Worm (Caenorhabditis elegans) whole organism, late embryonic: Measurements from ENCODE around the gene M03B6.4.

ENCODE experiments used
- C38D4.7 ChIP-seq: fragments of 200-800 bp; sonication (Bioruptor generic); optimal IDR thresholded peaks from 2 replicates; lab custom pipeline; 2018; ENCODE audit warnings: mild to moderate bottlenecking, missing genetic modification characterization, moderate library complexity, missing compliant biosample characterization
- K02D7.2 ChIP-seq: sonication (generic microtip); optimal IDR thresholded peaks from 2 replicates; lab custom pipeline; 2017; ENCODE audit warnings: mild to moderate bottlenecking, missing genetic modification characterization, missing compliant biosample characterization
- ceh-19 ChIP-seq: fragments of 200-800 bp; sonication (Bioruptor generic); optimal IDR thresholded peaks from 2 replicates; lab custom pipeline; 2018; ENCODE audit warnings: mild to moderate bottlenecking, missing genetic modification characterization, missing compliant biosample characterization
- ceh-24 ChIP-seq: sonication (generic microtip); optimal IDR thresholded peaks from 2 replicates; lab custom pipeline; 2016; ENCODE audit warnings: mild to moderate bottlenecking, missing genetic modification characterization, missing compliant biosample characterization
- ceh-30 ChIP-seq: fragments of 150-350 bp; optimal IDR thresholded peaks from 2 replicates; lab custom pipeline; 2014; ENCODE audit warnings: missing biosample characterization, missing genetic modification characterization
- ceh-31 ChIP-seq: sonication (generic microtip); optimal IDR thresholded peaks from 2 replicates; lab custom pipeline; 2016; ENCODE audit warnings: missing genetic modification characterization, missing compliant biosample characterization
- ceh-34 ChIP-seq: sonication (generic microtip); optimal IDR thresholded peaks from 2 replicates; lab custom pipeline; 2016; ENCODE audit warnings: mild to moderate bottlenecking, missing genetic modification characterization, missing compliant biosample characterization
- ceh-6 ChIP-seq: fragments of 200-800 bp; sonication (Bioruptor generic); optimal IDR thresholded peaks from 2 replicates; lab custom pipeline; 2018; ENCODE audit warnings: mild to moderate bottlenecking, missing genetic modification characterization, missing compliant biosample characterization
- ceh-9 ChIP-seq: sonication (generic microtip); optimal IDR thresholded peaks from 2 replicates; lab custom pipeline; 2016; ENCODE audit warnings: mild to moderate bottlenecking, missing genetic modification characterization, inconsistent platforms, missing compliant biosample characterization
- che-1 ChIP-seq: sonication (generic microtip); optimal IDR thresholded peaks from 2 replicates; lab custom pipeline; 2016; ENCODE audit warnings: mild to moderate bottlenecking, missing genetic modification characterization, missing compliant biosample characterization
- elt-2 ChIP-seq: sonication (generic microtip); optimal IDR thresholded peaks from 2 replicates; lab custom pipeline; 2016; ENCODE audit warnings: missing genetic modification reagents, missing genetic modification characterization, missing compliant biosample characterization
- elt-4 ChIP-seq: sonication (generic microtip); optimal IDR thresholded peaks from 2 replicates; lab custom pipeline; 2016; ENCODE audit warnings: missing genetic modification characterization, missing compliant biosample characterization
- eyg-1 ChIP-seq: sonication (generic microtip); optimal IDR thresholded peaks from 2 replicates; lab custom pipeline; 2016; ENCODE audit warnings: missing genotype, missing genetic modification characterization, missing compliant biosample characterization
- fax-1 ChIP-seq: sonication (generic microtip); optimal IDR thresholded peaks from 2 replicates; lab custom pipeline; 2016; ENCODE audit warnings: missing genotype, missing genetic modification characterization, missing compliant biosample characterization
- fkh-6 ChIP-seq: sonication (generic microtip); optimal IDR thresholded peaks from 2 replicates; lab custom pipeline; 2016; ENCODE audit warnings: missing genetic modification characterization, missing compliant biosample characterization
- hlh-13 ChIP-seq: fragments of 200-800 bp; sonication (Bioruptor generic); optimal IDR thresholded peaks from 2 replicates; lab custom pipeline; 2018; ENCODE audit warnings: mild to moderate bottlenecking, missing genetic modification characterization, missing compliant biosample characterization
- hlh-30 ChIP-seq: sonication (generic microtip); optimal IDR thresholded peaks from 2 replicates; lab custom pipeline; 2017; ENCODE audit warnings: antibody characterized with exemption, missing genetic modification characterization, missing compliant biosample characterization; ENCODE audit not compliant: insufficient read depth
- hlh-6 ChIP-seq: sonication (generic microtip); optimal IDR thresholded peaks from 2 replicates; lab custom pipeline; 2016; ENCODE audit warnings: missing genotype, missing genetic modification characterization, missing compliant biosample characterization
- hlh-8 ChIP-seq: sonication (generic microtip); optimal IDR thresholded peaks from 2 replicates; lab custom pipeline; 2016; ENCODE audit warnings: missing genotype, missing genetic modification characterization, missing compliant biosample characterization
- lin-11 ChIP-seq: fragments of 200-800 bp; sonication (Bioruptor generic); optimal IDR thresholded peaks from 2 replicates; lab custom pipeline; 2018; ENCODE audit warnings: mild to moderate bottlenecking, missing genetic modification characterization, missing compliant biosample characterization
- madf-2 ChIP-seq: sonication (generic microtip); optimal IDR thresholded peaks from 2 replicates; lab custom pipeline; 2017; ENCODE audit warnings: missing genetic modification characterization, missing compliant biosample characterization
- mec-3 ChIP-seq: sonication (generic microtip); optimal IDR thresholded peaks from 2 replicates; lab custom pipeline; 2016; ENCODE audit warnings: borderline replicate concordance, missing genetic modification characterization, missing compliant biosample characterization
- nhr-11 ChIP-seq: fragments of 150-350 bp; optimal IDR thresholded peaks from 2 replicates; lab custom pipeline; 2014; ENCODE audit warnings: missing biosample characterization, missing genetic modification characterization
- npax-4 ChIP-seq: sonication (generic microtip); optimal IDR thresholded peaks from 2 replicates; lab custom pipeline; 2016; ENCODE audit warnings: missing genetic modification characterization, missing compliant biosample characterization
- pha-4 ChIP-seq: fragments of 150-350 bp; optimal IDR thresholded peaks from 2 replicates; lab custom pipeline; 2018; ENCODE audit warnings: missing biosample characterization, missing genetic modification reagents, missing genetic modification characterization
- ref-2 ChIP-seq: sonication (generic microtip); optimal IDR thresholded peaks from 2 replicates; lab custom pipeline; 2016; ENCODE audit warnings: missing genetic modification characterization, missing compliant biosample characterization
- sdc-2 ChIP-seq: sonication (generic microtip); optimal IDR thresholded peaks from 2 replicates; lab custom pipeline; 2016; ENCODE audit warnings: missing genotype, missing genetic modification characterization, missing compliant biosample characterization
- sox-2 ChIP-seq: fragments of 200-800 bp; sonication (Bioruptor generic); IDR thresholded peaks from 2 replicates; pipeline ENCODE4 v1.3.6; 2022; ENCODE audit warnings: missing genetic modification reagents, missing genetic modification characterization, missing compliant biosample characterization
- sox-4 ChIP-seq: sonication (generic microtip); optimal IDR thresholded peaks from 2 replicates; lab custom pipeline; 2017; ENCODE audit warnings: mild to moderate bottlenecking, missing genetic modification characterization, inconsistent platforms, missing compliant biosample characterization
- syd-9 ChIP-seq: sonication (generic microtip); optimal IDR thresholded peaks from 2 replicates; lab custom pipeline; 2016; ENCODE audit warnings: mild to moderate bottlenecking, missing genetic modification characterization, moderate library complexity, missing compliant biosample characterization
- tbx-2 ChIP-seq: sonication (generic microtip); optimal IDR thresholded peaks from 2 replicates; lab custom pipeline; 2016; ENCODE audit warnings: missing genetic modification characterization, missing compliant biosample characterization
- unc-3 ChIP-seq, 2 experiments: fragments of 200-800 bp in 1 of 2; sonication (Bioruptor generic) in 1 of 2; sonication (generic microtip) in 1 of 2; conservative IDR thresholded peaks in 1 of 2; optimal IDR thresholded peaks in 1 of 2; 2 replicates each; pipeline versions ENCODE4 v1.3.6 to Lab custom; 2016 to 2022; ENCODE audit warnings: missing compliant biosample characterization in 2 of 2, missing genetic modification characterization in 2 of 2, missing genetic modification reagents in 1 of 2
- unc-42 ChIP-seq: sonication (generic microtip); optimal IDR thresholded peaks from 2 replicates; lab custom pipeline; 2016; ENCODE audit warnings: missing genotype, missing genetic modification characterization, missing compliant biosample characterization
- unc-86 ChIP-seq: sonication (generic microtip); optimal IDR thresholded peaks from 2 replicates; lab custom pipeline; 2016; ENCODE audit warnings: missing genetic modification characterization, missing compliant biosample characterization
- ztf-16 ChIP-seq: sonication (generic microtip); optimal IDR thresholded peaks from 2 replicates; lab custom pipeline; 2017; ENCODE audit warnings: missing genetic modification characterization, missing compliant biosample characterization

Gene M03B6.4

ce11 chrX:13886195-13886594 is 27.6 kb downstream of the M03B6.4 start:
- no peak for TF ChIP-seq syd-9
- TF ChIP-seq sox-4 (tag; lab: Kevin White, UChicago), result no peak
- no peak for TF ChIP-seq ceh-31 (tag; lab: Kevin White, UChicago)
- TF ChIP-seq ceh-19, result no peak
- TF ChIP-seq elt-4, result no peak
- TF ChIP-seq pha-4 (tag; lab: Kevin White, UChicago), result no peak
- no peak for TF ChIP-seq mec-3 (tag; lab: Kevin White, UChicago)
- no peak for TF ChIP-seq eyg-1
- no peak for TF ChIP-seq npax-4

- TF ChIP-seq C38D4.7 (GFP tag; lab: Kevin White, UChicago), result no peak
- no peak for TF ChIP-seq eyg-1
- TF ChIP-seq ceh-19, result no peak
- no peak for TF ChIP-seq lin-11 (tag; lab: Kevin White, UChicago)
- no peak for TF ChIP-seq unc-42 (tag; lab: Kevin White, UChicago)
Measured at ce11 chrX:13893256-13893655, 34.6 kb downstream of the M03B6.4 start, which contains the start of gene sra-37. sra-37 (minus strand) TSS chrX:13893356.

- TF ChIP-seq unc-86 (tag; lab: Kevin White, UChicago), result no peak
- no peak for TF ChIP-seq elt-4
- no peak for TF ChIP-seq eyg-1
- no peak for TF ChIP-seq ceh-31 (tag; lab: Kevin White, UChicago)
- no peak for TF ChIP-seq hlh-13 (GFP tag; lab: Kevin White, UChicago)
- no peak for TF ChIP-seq ref-2
- no peak for TF ChIP-seq elt-2 (tag; lab: Kevin White, UChicago)
- TF ChIP-seq fkh-6 (tag; lab: Kevin White, UChicago), result no peak
- TF ChIP-seq madf-2 (tag; lab: Kevin White, UChicago), result no peak
- no peak for TF ChIP-seq ceh-9 (tag; lab: Kevin White, UChicago)
- no peak for TF ChIP-seq ceh-30 (tag; lab: Kevin White, UChicago)
- no peak for TF ChIP-seq ceh-6 (GFP tag; lab: Kevin White, UChicago)
- no peak for TF ChIP-seq ztf-16 (tag; lab: Kevin White, UChicago)
- no peak for TF ChIP-seq tbx-2 (tag; lab: Kevin White, UChicago)
- no peak for TF ChIP-seq unc-42 (tag; lab: Kevin White, UChicago)
- no peak for TF ChIP-seq ceh-24 (tag; lab: Kevin White, UChicago)
- TF ChIP-seq K02D7.2 (tag; lab: Kevin White, UChicago), result no peak
- TF ChIP-seq hlh-30 (tag; lab: Kevin White, UChicago), result no peak
- TF ChIP-seq mec-3 (tag; lab: Kevin White, UChicago), result no peak
- TF ChIP-seq, all 69 proteins: peak for 0
Measured at ce11 chrX:13900047-13900446, 41.4 kb downstream of the M03B6.4 start, which contains the start of gene sra-38. sra-38 (minus strand) TSS chrX:13900147.

ce11 chrX:13903328-13903727 is 44.7 kb downstream of the M03B6.4 start, which contains the start of gene sra-39:
sra-39 (minus strand) TSS chrX:13903428.
- TF ChIP-seq fax-1 (tag; lab: Kevin White, UChicago) (no peak), hlh-6 (tag; lab: Kevin White, UChicago) (no peak), C38D4.7 (GFP tag; lab: Kevin White, UChicago) (no peak), ceh-9 (tag; lab: Kevin White, UChicago) (no peak), fkh-6 (tag; lab: Kevin White, UChicago) (no peak)

- TF ChIP-seq sox-4 (tag; lab: Kevin White, UChicago) (no peak), sox-2 (GFP tag; lab: Robert Waterston, UW) (no peak), sdc-2 (tag; lab: Kevin White, UChicago) (no peak)
Measured at ce11 chrX:13903769-13904168, 45.1 kb downstream of the M03B6.4 start.

ce11 chrX:13909850-13910249 is 51.2 kb downstream of the M03B6.4 start, which contains the start of gene Y26E6A.3:
Y26E6A.3 (minus strand) TSS chrX:13909950.
- no peak for TF ChIP-seq ref-2
- no peak for TF ChIP-seq unc-3 (GFP tag; conservative IDR thresholded peaks at IDR 0.05; lab: Robert Waterston, UW)
- no peak for TF ChIP-seq unc-3 (tag; optimal IDR thresholded peaks at IDR 0.05; lab: Kevin White, UChicago)
- TF ChIP-seq sox-4 (tag; lab: Kevin White, UChicago), result no peak
- TF ChIP-seq hlh-8 (tag; lab: Kevin White, UChicago), result no peak
- no peak for TF ChIP-seq hlh-6 (tag; lab: Kevin White, UChicago)
- no peak for TF ChIP-seq unc-86 (tag; lab: Kevin White, UChicago)
- no peak for TF ChIP-seq nhr-11 (tag; lab: Kevin White, UChicago)
- no peak for TF ChIP-seq ceh-34 (tag; lab: Kevin White, UChicago)
- TF ChIP-seq che-1 (tag; lab: Kevin White, UChicago), result no peak
